Worm (Caenorhabditis elegans) whole organism, midembryonic: ENCODE data around the gene trpp-4.

Source experiments
- ztf-23 ChIP-seq: fragments of 200-800 bp; sonication (Bioruptor generic); IDR thresholded peaks from 2 replicates; pipeline ENCODE4 v1.3.6; 2022; ENCODE audit warnings: missing genetic modification reagents, missing genetic modification characterization, missing compliant biosample characterization
- ztf-29 ChIP-seq: fragments of 200-800 bp; sonication (Bioruptor generic); IDR thresholded peaks from 2 replicates; pipeline ENCODE4 v1.3.6; 2022; ENCODE audit warnings: missing genetic modification reagents, missing genetic modification characterization, missing compliant biosample characterization

ce11 chrV:9399886-9400373, at the start of gene trpp-4:
- TF ChIP-seq ztf-23 (GFP tag; lab: Robert Waterston, UW) (no peak), ztf-29 (no peak)
